Worm (Caenorhabditis elegans): ENCODE measurements around the gene fbxa-202.
A peak's percentile ranks its signal among the peaks of the same experiment; 100 is the strongest.

Gene fbxa-202

DNA sequence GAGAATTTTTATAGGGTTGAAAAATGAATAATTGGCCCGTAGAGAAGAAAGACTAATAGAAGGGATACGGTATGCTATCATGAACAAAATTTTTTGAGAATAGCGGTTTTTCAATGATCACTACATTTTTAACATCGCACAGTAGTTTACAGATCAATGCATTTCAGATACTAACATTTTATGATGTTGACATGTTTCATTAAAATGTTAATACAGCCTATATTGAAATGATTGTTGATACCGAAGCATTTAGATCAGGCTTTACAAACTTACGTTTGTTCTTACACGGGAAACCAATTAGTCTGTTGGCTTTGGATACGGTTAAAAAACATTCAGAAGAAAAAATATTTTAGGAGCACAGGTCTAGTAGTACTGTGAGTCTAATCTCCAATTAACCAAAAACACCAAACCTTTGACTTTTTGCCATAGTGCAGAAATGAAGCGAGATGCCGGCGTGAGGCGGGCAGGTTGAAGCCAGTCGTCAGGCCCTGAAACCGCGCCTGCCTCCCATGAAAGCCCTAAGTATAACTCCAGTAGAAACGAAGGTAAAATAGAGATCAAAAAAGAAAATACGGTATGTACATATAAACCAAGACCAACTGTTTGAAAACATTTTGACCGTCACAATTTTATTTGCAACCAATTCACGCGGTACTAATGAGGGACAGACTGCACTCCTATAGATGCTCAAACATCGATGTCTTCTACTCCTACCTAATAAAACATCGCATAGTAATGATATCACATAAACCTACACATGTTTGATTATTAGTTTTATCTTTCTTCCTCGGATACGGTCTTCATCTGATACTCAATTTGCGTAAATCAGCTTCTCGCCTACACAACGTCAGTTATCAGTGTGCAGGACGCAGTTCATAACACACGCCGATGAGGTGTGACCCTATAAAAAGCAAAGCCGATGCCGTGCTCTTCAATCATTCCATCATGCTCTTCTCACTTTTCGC is 48.7 kb upstream of the fbxa-202 start, which contains the start of gene fil-2 (continued):
- TF ChIP-seq snpc-1.1 (tag; optimal IDR thresholded peaks at IDR 0.05; ENCODE audit: insufficient read depth) (no peak), T26A5.8 (tag; optimal IDR thresholded peaks at IDR 0.05) (peak; percentile 17), snpc-3.4 (tag; optimal IDR thresholded peaks at IDR 0.05) (no peak), tbp1 (GFP tag; optimal IDR thresholded peaks at IDR 0.05) (peak; percentile 54), F39B2.1 (GFP tag; IDR thresholded peaks at IDR 0.05) (0 out of 2 replicates have a peak, but pooled peaks have one; percentile 16), dpff-1 (tag; optimal IDR thresholded peaks at IDR 0.05) (peak; percentile 57), unc-130 (GFP tag; optimal IDR thresholded peaks at IDR 0.05) (no peak), B0336.3 (GFP tag; IDR thresholded peaks at IDR 0.05) (peak; percentile 91), madf-6 (GFP tag; IDR thresholded peaks at IDR 0.05) (peak; percentile 37; the same call in 1 of the 2 replicates), ztf-25 (GFP tag; IDR thresholded peaks at IDR 0.05) (no peak), K12H6.12 (tag; optimal IDR thresholded peaks at IDR 0.05) (no peak), bed-1 (GFP tag; IDR thresholded peaks at IDR 0.05) (no peak), nfyb-1 (GFP tag; IDR thresholded peaks at IDR 0.05) (peak; percentile 79), nhr-179 (tag; optimal IDR thresholded peaks at IDR 0.05) (no peak), F33H1.4 (GFP tag; IDR thresholded peaks at IDR 0.05) (no peak), lin-35 (GFP tag; optimal IDR thresholded peaks at IDR 0.05) (no peak), hrde-1 (tag; optimal IDR thresholded peaks at IDR 0.05; ENCODE audit: borderline replicate concordance) (no peak), F37B4.10 (GFP tag; IDR thresholded peaks at IDR 0.05) (0 out of 2 replicates have a peak, but pooled peaks have one; percentile 4), ceh-100 (GFP tag; IDR thresholded peaks at IDR 0.05) (no peak), lin-40 (tag; optimal IDR thresholded peaks at IDR 0.05) (no peak), F57A8.1 (GFP tag; optimal IDR thresholded peaks at IDR 0.05) (no peak), zfh-2 (GFP tag; conservative IDR thresholded peaks at IDR 0.05) (no peak), snpc-4 (GFP tag; optimal IDR thresholded peaks at IDR 0.05) (no peak), snpc-4 (tag; optimal IDR thresholded peaks at IDR 0.05) (no peak), unc-62 (GFP tag; optimal IDR thresholded peaks at IDR 0.05) (no peak), hmg-20 (GFP tag; IDR thresholded peaks at IDR 0.05) (0 out of 2 replicates have a peak, but pooled peaks have one; percentile 19), lin-26 (GFP tag; IDR thresholded peaks at IDR 0.05) (no peak), madf-10 (tag; optimal IDR thresholded peaks at IDR 0.05) (no peak), sptf-2 (GFP tag; optimal IDR thresholded peaks at IDR 0.05) (no peak), zim-3 (tag; optimal IDR thresholded peaks at IDR 0.05) (peak; percentile 31), ztf-26 (tag; optimal IDR thresholded peaks at IDR 0.05) (peak; percentile 23), ekl-4 (GFP tag; IDR thresholded peaks at IDR 0.05) (0 out of 2 replicates have a peak, but pooled peaks have one; percentile 65), D2030.7 (GFP tag; IDR thresholded peaks at IDR 0.05) (no peak), B0035.1 (tag; optimal IDR thresholded peaks at IDR 0.05) (no peak), hlh-12 (tag; optimal IDR thresholded peaks at IDR 0.05) (no peak), C17E4.6 (GFP tag; IDR thresholded peaks at IDR 0.05) (no peak; the same call in 1 of the 2 replicates), rec-8 (tag; optimal IDR thresholded peaks at IDR 0.05) (no peak), atf-7 (tag; optimal IDR thresholded peaks at IDR 0.05) (peak; percentile 80), madf-3 (GFP tag; IDR thresholded peaks at IDR 0.05) (peak; percentile 56; the same call in 1 of the 2 replicates), aptf-2 (GFP tag; conservative IDR thresholded peaks at IDR 0.05) (no peak), gei-17 (GFP tag; optimal IDR thresholded peaks at IDR 0.05) (peak; percentile 63), repo-1 (tag; optimal IDR thresholded peaks at IDR 0.05) (peak; percentile 94), athp-1 (tag; optimal IDR thresholded peaks at IDR 0.05) (no peak), nhr-120 (GFP tag; IDR thresholded peaks at IDR 0.05) (no peak), xnd-1 (tag; optimal IDR thresholded peaks at IDR 0.05) (no peak), mel-28 (tag; optimal IDR thresholded peaks at IDR 0.05; ENCODE audit: borderline replicate concordance) (no peak)
